Fruit fly (Drosophila melanogaster): ENCODE measurements around the gene CG10340.

- no peak for TF ChIP-seq CG42726 (GFP tag; IDR thresholded peaks at IDR 0.05; ENCODE audit: partially characterized antibody)
- TF ChIP-seq CG10366 (GFP tag; IDR thresholded peaks at IDR 0.05): no peak
- no peak for TF ChIP-seq CG3407 (GFP tag; optimal IDR thresholded peaks at IDR 0.05)
- TF ChIP-seq CG6765 (GFP tag; optimal IDR thresholded peaks at IDR 0.05): no peak
- no peak for TF ChIP-seq CoRest (tag; optimal IDR thresholded peaks at IDR 0.05)
- TF ChIP-seq fru (optimal IDR thresholded peaks at IDR 0.05): no peak
- no peak for TF ChIP-seq eyg (GFP tag; optimal IDR thresholded peaks at IDR 0.05)
- TF ChIP-seq aop (GFP tag; IDR thresholded peaks at IDR 0.05): no peak
- no peak for TF ChIP-seq H15 (GFP tag; IDR thresholded peaks at IDR 0.05)
- no peak for TF ChIP-seq CG32772 (GFP tag; IDR thresholded peaks at IDR 0.05)
- TF ChIP-seq C15 (GFP tag; IDR thresholded peaks at IDR 0.05): no peak
- TF ChIP-seq gsb (GFP tag; IDR thresholded peaks at IDR 0.05): no peak
- no peak for TF ChIP-seq luna (GFP tag; optimal IDR thresholded peaks at IDR 0.05)
Measured at dm6 chr3R:16655000-16655493, 40.9 kb upstream of the CG10340 start.

All from whole organism, embryonic.